Worm (Caenorhabditis elegans): ENCODE results near the gene F19B10.1.

DNA sequence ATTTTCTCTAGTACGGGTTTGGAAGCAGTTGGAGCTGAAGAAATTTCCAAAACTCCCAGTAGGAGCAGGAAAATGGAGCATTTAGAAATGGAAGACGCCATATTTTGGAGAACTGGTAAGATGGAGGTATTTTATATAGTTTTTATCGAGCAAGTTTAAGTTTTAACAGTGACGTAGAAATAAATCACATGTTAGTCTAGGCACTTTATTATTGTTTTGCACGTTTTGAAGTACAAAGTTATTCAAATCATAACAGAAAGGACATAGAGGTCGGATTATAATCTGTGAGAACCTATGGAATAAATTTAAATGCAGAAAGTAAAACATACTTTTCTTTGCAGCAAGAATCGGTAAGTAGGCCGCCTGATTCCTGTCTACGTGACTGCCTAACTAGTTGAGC is 19.2 kb upstream of the F19B10.1 start, which contains the start of gene F19B10.6:
- TF ChIP-seq tbx-2 (tag; optimal IDR thresholded peaks at IDR 0.05), result no peak
- no peak for TF ChIP-seq zip-5 (tag; optimal IDR thresholded peaks at IDR 0.05)
- no peak for TF ChIP-seq ceh-9 (tag; optimal IDR thresholded peaks at IDR 0.05)
- TF ChIP-seq nhr-11 (tag; optimal IDR thresholded peaks at IDR 0.05), result no peak
